Fruit fly (Drosophila melanogaster): ENCODE data around the gene CG8915.

CG8915 gene

DNA sequence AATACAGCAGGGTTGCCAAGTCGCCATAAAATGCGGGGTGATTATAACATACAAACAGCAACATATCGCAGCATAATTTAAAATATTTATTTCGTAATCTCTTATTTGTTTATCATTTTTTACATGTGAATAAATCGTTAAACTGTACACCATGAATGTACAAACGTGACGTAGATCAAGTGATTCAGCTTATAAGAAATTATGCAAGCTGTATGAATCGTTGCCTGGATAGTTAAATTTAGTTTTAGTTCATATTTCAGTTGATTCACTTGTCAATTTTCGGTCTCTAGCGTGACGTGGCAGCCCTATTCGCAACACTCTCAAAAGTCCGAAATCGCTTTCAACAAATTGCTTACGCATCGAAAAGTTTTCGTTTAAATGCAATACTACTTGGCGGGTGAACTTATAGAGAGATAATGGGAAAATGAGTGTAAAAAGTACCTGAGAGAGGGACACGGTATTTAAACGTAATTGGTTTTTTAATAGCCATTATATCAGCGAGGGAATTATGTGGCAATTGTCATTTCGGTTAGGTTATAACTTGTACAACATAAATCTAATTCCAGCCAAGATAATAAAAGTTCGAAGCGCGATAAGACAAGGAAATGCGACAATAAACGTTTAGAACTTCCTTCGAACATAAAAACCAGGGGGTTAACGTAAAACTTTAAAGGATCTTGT lies 47.4 kb upstream of the CG8915 start (continued):
- peak; percentile 61 for TF ChIP-seq vvl (GFP tag; IDR thresholded peaks at IDR 0.05)
- no peak for TF ChIP-seq CG10462 (GFP tag; optimal IDR thresholded peaks at IDR 0.05)
- peak; percentile 68 for TF ChIP-seq lilli (GFP tag; optimal IDR thresholded peaks at IDR 0.05)
- no peak for TF ChIP-seq fru (optimal IDR thresholded peaks at IDR 0.05)
- TF ChIP-seq CG31224 (GFP tag; IDR thresholded peaks at IDR 0.05): no peak
- no peak for TF ChIP-seq TFAM (GFP tag; optimal IDR thresholded peaks at IDR 0.05)
- TF ChIP-seq CG4707 (GFP tag; optimal IDR thresholded peaks at IDR 0.05): no peak
- TF ChIP-seq CG10366 (GFP tag; IDR thresholded peaks at IDR 0.05): peak; percentile 56
- no peak for TF ChIP-seq gce (GFP tag; IDR thresholded peaks at IDR 0.05)
- peak; percentile 83 for TF ChIP-seq CG12769 (tag; optimal IDR thresholded peaks at IDR 0.05)
- TF ChIP-seq CG6175 (GFP tag; IDR thresholded peaks at IDR 0.05): no peak
- no peak for TF ChIP-seq Mrtf (GFP tag; IDR thresholded peaks at IDR 0.05)
- peak; percentile 55 for TF ChIP-seq CG4328 (GFP tag; optimal IDR thresholded peaks at IDR 0.05)
- 0 out of 3 replicates have a peak, but pooled peaks have one; percentile 12 for TF ChIP-seq CG2889 (GFP tag; IDR thresholded peaks at IDR 0.05)
- no peak for TF ChIP-seq pan (optimal IDR thresholded peaks at IDR 0.05)
- TF ChIP-seq pan (GFP tag; optimal IDR thresholded peaks at IDR 0.05 in 1 of 2, IDR thresholded peaks at IDR 0.05 in 1 of 2): peak in 1 of 2 experiments; percentile 47
- peak in 1 of 2 experiments; percentile 90 for TF ChIP-seq eve (GFP tag; optimal IDR thresholded peaks at IDR 0.05)
- TF ChIP-seq z (GFP tag; IDR thresholded peaks at IDR 0.05): no peak
- peak; percentile 65 for TF ChIP-seq CG10543 (GFP tag; optimal IDR thresholded peaks at IDR 0.05)
- no peak for TF ChIP-seq cato (GFP tag; optimal IDR thresholded peaks at IDR 0.05; ENCODE audit: borderline replicate concordance)
- peak; percentile 45 for TF ChIP-seq CG1602 (GFP tag; optimal IDR thresholded peaks at IDR 0.05)
- TF ChIP-seq CG15073 (GFP tag; optimal IDR thresholded peaks at IDR 0.05): no peak
- TF ChIP-seq D (optimal IDR thresholded peaks at IDR 0.05): no peak
- peak; percentile 54 for TF ChIP-seq D (GFP tag; optimal IDR thresholded peaks at IDR 0.05)
- peak; percentile 81 for TF ChIP-seq dysf (GFP tag; IDR thresholded peaks at IDR 0.05)
- peak; percentile 53; the same call in 1 of the 2 replicates for TF ChIP-seq Xrp1 (GFP tag; IDR thresholded peaks at IDR 0.05)
- peak; percentile 59 for TF ChIP-seq CG10274 (GFP tag; optimal IDR thresholded peaks at IDR 0.05)
- peak; percentile 79; the same call in 2 of the 3 replicates for TF ChIP-seq ci (GFP tag; IDR thresholded peaks at IDR 0.05)
- peak; percentile 90 for TF ChIP-seq sens (GFP tag)
- TF ChIP-seq CG14710 (tag; optimal IDR thresholded peaks at IDR 0.05): peak; percentile 39
- peak; percentile 73 for TF ChIP-seq HHEX (GFP tag; optimal IDR thresholded peaks at IDR 0.05)
- no peak; the same call in 1 of the 2 replicates for TF ChIP-seq klu (GFP tag; IDR thresholded peaks at IDR 0.05)
- TF ChIP-seq C15 (GFP tag; IDR thresholded peaks at IDR 0.05): no peak
- peak; percentile 25 for TF ChIP-seq CHES-1-like (GFP tag; optimal IDR thresholded peaks at IDR 0.05)
- TF ChIP-seq dm (GFP tag; optimal IDR thresholded peaks at IDR 0.05): no peak
- peak; percentile 44 for TF ChIP-seq CG10267 (tag; optimal IDR thresholded peaks at IDR 0.05)
- peak; percentile 36 for TF ChIP-seq Chrac-16 (GFP tag; optimal IDR thresholded peaks at IDR 0.05)
- TF ChIP-seq CG1603 (tag; optimal IDR thresholded peaks at IDR 0.05): peak; percentile 68
- TF ChIP-seq Antp (GFP tag; optimal IDR thresholded peaks at IDR 0.05): peak; percentile 39
- peak; percentile 28 for TF ChIP-seq Fer2 (tag; optimal IDR thresholded peaks at IDR 0.05)
- TF ChIP-seq cg (GFP tag; optimal IDR thresholded peaks at IDR 0.05): no peak
- TF ChIP-seq Xbp1 (GFP tag; optimal IDR thresholded peaks at IDR 0.05): peak; percentile 63
- no peak for TF ChIP-seq Sry-β (GFP tag; optimal IDR thresholded peaks at IDR 0.05)
- TF ChIP-seq CG3726 (GFP tag; IDR thresholded peaks at IDR 0.05): 0 out of 3 replicates have a peak, but pooled peaks have one; percentile 56
- peak; percentile 69 for TF ChIP-seq CG14441 (GFP tag; IDR thresholded peaks at IDR 0.05)
- TF ChIP-seq exex (tag; optimal IDR thresholded peaks at IDR 0.05): peak; percentile 97
- peak; percentile 15 for TF ChIP-seq stwl (tag; optimal IDR thresholded peaks at IDR 0.05)
- peak; percentile 66 for TF ChIP-seq CG18619 (GFP tag; optimal IDR thresholded peaks at IDR 0.05)
- no peak for TF ChIP-seq Lim3 (GFP tag; IDR thresholded peaks at IDR 0.05)
- peak; percentile 48 for TF ChIP-seq stc (GFP tag; IDR thresholded peaks at IDR 0.05)
- TF ChIP-seq seq (GFP tag; IDR thresholded peaks at IDR 0.05): peak; percentile 70; the same call in 1 of the 2 replicates
